Fruit fly (Drosophila melanogaster): ENCODE measurements around the gene Spn.

Gene Spn

dm6 chr3L:2578737-2579136 is 24.6 kb upstream of the Spn start (continued):
- TF ChIP-seq CG12219 (GFP tag; optimal IDR thresholded peaks at IDR 0.05) (peak; percentile 10), CG10462 (GFP tag; optimal IDR thresholded peaks at IDR 0.05) (peak; percentile 11), CG6791 (GFP tag; IDR thresholded peaks at IDR 0.05; ENCODE audit: partially characterized antibody) (no peak), CG14014 (GFP tag; IDR thresholded peaks at IDR 0.05) (peak; percentile 49; the same call in 1 of the 2 replicates), CG12659 (GFP tag; optimal IDR thresholded peaks at IDR 0.05) (peak; percentile 60), H15 (GFP tag; IDR thresholded peaks at IDR 0.05) (peak; percentile 47; the same call in 1 of the 3 replicates), CG5245 (GFP tag; optimal IDR thresholded peaks at IDR 0.05) (peak; percentile 36), CG1792 (GFP tag; optimal IDR thresholded peaks at IDR 0.05) (no peak), CTCF (GFP tag; optimal IDR thresholded peaks at IDR 0.05) (no peak), CG43689 (GFP tag; IDR thresholded peaks at IDR 0.05) (no peak), fru (optimal IDR thresholded peaks at IDR 0.05) (no peak), nau (GFP tag; optimal IDR thresholded peaks at IDR 0.05) (peak; percentile 31), CG9437 (GFP tag; optimal IDR thresholded peaks at IDR 0.05) (peak; percentile 12), CG1529 (GFP tag; optimal IDR thresholded peaks at IDR 0.05) (peak; percentile 57), seq (GFP tag; IDR thresholded peaks at IDR 0.05) (no peak), HLH54F (GFP tag; optimal IDR thresholded peaks at IDR 0.05) (no peak), Sox100B (GFP tag; optimal IDR thresholded peaks at IDR 0.05) (peak; percentile 66), gsb-n (tag; optimal IDR thresholded peaks at IDR 0.05) (peak; percentile 67), kah (GFP tag; optimal IDR thresholded peaks at IDR 0.05) (no peak), row (GFP tag; IDR thresholded peaks at IDR 0.05) (peak; percentile 84), ttk (GFP tag; IDR thresholded peaks at IDR 0.05) (0 out of 2 replicates have a peak, but pooled peaks have one; percentile 28), tll (GFP tag; optimal IDR thresholded peaks at IDR 0.05) (no peak), Rfx (GFP tag; IDR thresholded peaks at IDR 0.05) (peak; percentile 63; the same call in 1 of the 2 replicates), sens (GFP tag) (peak; percentile 94), lilli (GFP tag; optimal IDR thresholded peaks at IDR 0.05) (peak; percentile 68), BtbVII (GFP tag; optimal IDR thresholded peaks at IDR 0.05) (peak; percentile 61), br (optimal IDR thresholded peaks at IDR 0.05) (no peak), Optix (GFP tag; IDR thresholded peaks at IDR 0.05) (peak; percentile 52; the same call in 1 of the 3 replicates), CG11560 (tag; IDR thresholded peaks at IDR 0.05) (no peak), salm (tag; optimal IDR thresholded peaks at IDR 0.05) (peak; percentile 31), Rx (GFP tag; IDR thresholded peaks at IDR 0.05) (no peak), chif (GFP tag; optimal IDR thresholded peaks at IDR 0.05) (peak; percentile 61 to 72), usp (GFP tag; optimal IDR thresholded peaks at IDR 0.05) (no peak), otp (GFP tag; IDR thresholded peaks at IDR 0.05) (0 out of 3 replicates have a peak, but pooled peaks have one; percentile 51), esg (GFP tag; conservative IDR thresholded peaks at IDR 0.05) (peak; percentile 56), Six4 (GFP tag; optimal IDR thresholded peaks at IDR 0.05) (peak; percentile 51), CG15479 (GFP tag; optimal IDR thresholded peaks at IDR 0.05) (no peak), mam (GFP tag; optimal IDR thresholded peaks at IDR 0.05) (peak; percentile 62), CG33557 (GFP tag; optimal IDR thresholded peaks at IDR 0.05) (peak; percentile 65), CG2712 (tag; optimal IDR thresholded peaks at IDR 0.05) (peak; percentile 77), Fer1 (GFP tag; optimal IDR thresholded peaks at IDR 0.05) (peak; percentile 46), org-1 (GFP tag; optimal IDR thresholded peaks at IDR 0.05) (peak; percentile 33), CG3847 (GFP tag; IDR thresholded peaks at IDR 0.05) (0 out of 2 replicates have a peak, but pooled peaks have one; percentile 30), amos (GFP tag; IDR thresholded peaks at IDR 0.05; ENCODE audit: partially characterized antibody) (no peak), CG10147 (GFP tag; optimal IDR thresholded peaks at IDR 0.05) (peak; percentile 58), Nf-YB (GFP tag; optimal IDR thresholded peaks at IDR 0.05) (peak; percentile 48), Ravus (GFP tag; IDR thresholded peaks at IDR 0.05) (no peak; the same call in 1 of the 2 replicates), mld (GFP tag; IDR thresholded peaks at IDR 0.05; ENCODE audit: partially characterized antibody) (no peak), toy (GFP tag; IDR thresholded peaks at IDR 0.05) (no peak), jumu (GFP tag; optimal IDR thresholded peaks at IDR 0.05) (no peak), Ada2b (GFP tag; IDR thresholded peaks at IDR 0.05) (peak; percentile 67), NC2β (GFP tag; optimal IDR thresholded peaks at IDR 0.05) (peak; percentile 26), CG8765 (GFP tag; IDR thresholded peaks at IDR 0.05) (no peak)
